Worm (Caenorhabditis elegans) whole organism, young adult: ENCODE data around the gene srx-13.

Experiments
- B0019.2 ChIP-seq: fragments of 200-800 bp; sonication (Bioruptor generic); conservative IDR thresholded peaks from 2 replicates; pipeline ENCODE4 v1.3.6; 2022; ENCODE audit warnings: missing genetic modification reagents, missing genetic modification characterization, missing compliant biosample characterization
- B0035.1 ChIP-seq: sonication (generic microtip); optimal IDR thresholded peaks from 2 replicates; lab custom pipeline; 2016; ENCODE audit warnings: missing genetic modification characterization, mild to moderate bottlenecking, missing compliant biosample characterization, missing genotype, missing genetic modification reagents
- C06A6.2 ChIP-seq: fragments of 200-800 bp; sonication (Bioruptor generic); conservative IDR thresholded peaks from 2 replicates; pipeline ENCODE4 v1.3.6; 2022; ENCODE audit warnings: missing genetic modification characterization, missing compliant biosample characterization
- F57C9.4 ChIP-seq: sonication (generic microtip); optimal IDR thresholded peaks from 2 replicates; lab custom pipeline; 2017; ENCODE audit warnings: mild to moderate bottlenecking, missing genetic modification characterization, missing compliant biosample characterization
- T26A5.8 ChIP-seq: sonication (generic microtip); optimal IDR thresholded peaks from 2 replicates; lab custom pipeline; 2016; ENCODE audit warnings: missing genetic modification characterization, missing compliant biosample characterization
- Y53F4B.3 ChIP-seq: fragments of 200-800 bp; sonication (Bioruptor generic); IDR thresholded peaks from 2 replicates; pipeline ENCODE4 v1.3.6; 2022; ENCODE audit warnings: missing genetic modification reagents, missing genetic modification characterization, missing compliant biosample characterization
- Y53G8AR.9 ChIP-seq: fragments of 200-800 bp; sonication (Bioruptor generic); conservative IDR thresholded peaks from 2 replicates; pipeline ENCODE4 v1.3.6; 2022; ENCODE audit warnings: missing genetic modification reagents, missing genetic modification characterization, missing compliant biosample characterization
- Y67H2A.10 ChIP-seq: fragments of 200-800 bp; sonication (Bioruptor generic); conservative IDR thresholded peaks from 2 replicates; pipeline ENCODE4 v1.3.6; 2022; ENCODE audit warnings: missing genetic modification reagents, missing genetic modification characterization, missing compliant biosample characterization
- Y79H2A.3 ChIP-seq: fragments of 200-800 bp; sonication (Bioruptor generic); conservative IDR thresholded peaks from 2 replicates; pipeline ENCODE4 v1.3.6; 2022; ENCODE audit warnings: missing genetic modification reagents, missing genetic modification characterization, missing compliant biosample characterization
- Y95B8A.8 ChIP-seq: fragments of 200-800 bp; sonication (Bioruptor generic); IDR thresholded peaks from 2 replicates; pipeline ENCODE4 v1.3.6; 2022; ENCODE audit warnings: missing genetic modification reagents, missing genetic modification characterization, missing compliant biosample characterization
- aptf-2 ChIP-seq: fragments of 200-800 bp; sonication (Bioruptor generic); conservative IDR thresholded peaks from 2 replicates; pipeline ENCODE4 v1.3.6; 2022; ENCODE audit warnings: missing genetic modification reagents, missing genetic modification characterization, missing compliant biosample characterization
- aptf-3 ChIP-seq: fragments of 200-800 bp; sonication (Bioruptor generic); IDR thresholded peaks from 2 replicates; pipeline ENCODE4 v1.3.6; 2022; ENCODE audit warnings: missing genetic modification characterization, missing compliant biosample characterization
- cebp-1 ChIP-seq, 2 experiments: fragments of 200-800 bp in 1 of 2; sonication (Bioruptor generic) in 1 of 2; sonication (generic microtip) in 1 of 2; IDR thresholded peaks in 1 of 2; optimal IDR thresholded peaks in 1 of 2; 2 replicates each; pipeline versions ENCODE4 v1.3.6 to Lab custom; 2017 to 2022; ENCODE audit warnings: missing compliant biosample characterization in 2 of 2, missing genetic modification characterization in 2 of 2, mild to moderate bottlenecking in 1 of 2, missing genetic modification reagents in 1 of 2, moderate library complexity in 1 of 2
- die-1 ChIP-seq: sonication (generic microtip); optimal IDR thresholded peaks from 2 replicates; lab custom pipeline; 2016; ENCODE audit warnings: missing genotype, mild to moderate bottlenecking, missing genetic modification characterization, missing compliant biosample characterization
- dpl-1 ChIP-seq: fragments of 150-350 bp; optimal IDR thresholded peaks from 2 replicates; lab custom pipeline; 2014; ENCODE audit warnings: missing biosample characterization, missing genetic modification reagents, missing genetic modification characterization
- hmg-1.2 ChIP-seq: fragments of 200-800 bp; sonication (Bioruptor generic); IDR thresholded peaks from 2 replicates; pipeline ENCODE4 v1.3.6; 2022; ENCODE audit warnings: missing genetic modification reagents, missing genetic modification characterization, missing compliant biosample characterization
- hrde-1 ChIP-seq: sonication (generic microtip); optimal IDR thresholded peaks from 2 replicates; lab custom pipeline; 2016; ENCODE audit warnings: missing genetic modification characterization, mild to moderate bottlenecking, missing compliant biosample characterization, moderate library complexity, missing genotype, missing genetic modification reagents, borderline replicate concordance
- lsy-27 ChIP-seq: sonication (generic microtip); optimal IDR thresholded peaks from 2 replicates; lab custom pipeline; 2017; ENCODE audit warnings: missing genetic modification characterization, mild to moderate bottlenecking, missing compliant biosample characterization, antibody characterized with exemption, missing genotype, borderline replicate concordance; ENCODE audit not compliant: insufficient read depth
- madf-6 ChIP-seq: fragments of 200-800 bp; sonication (Bioruptor generic); IDR thresholded peaks from 2 replicates; pipeline ENCODE4 v1.3.6; 2022; ENCODE audit warnings: missing genetic modification reagents, missing genetic modification characterization, missing compliant biosample characterization
- madf-8 ChIP-seq: fragments of 200-800 bp; sonication (Bioruptor generic); conservative IDR thresholded peaks from 2 replicates; pipeline ENCODE4 v1.3.6; 2022; ENCODE audit warnings: missing genetic modification reagents, missing genetic modification characterization, missing compliant biosample characterization
- mcd-1 ChIP-seq: fragments of 200-800 bp; sonication (Bioruptor generic); IDR thresholded peaks from 2 replicates; pipeline ENCODE4 v1.3.6; 2022; ENCODE audit warnings: missing genetic modification reagents, missing genetic modification characterization, missing compliant biosample characterization
- nfyb-1 ChIP-seq: fragments of 200-800 bp; sonication (Bioruptor generic); IDR thresholded peaks from 2 replicates; pipeline ENCODE4 v1.3.6; 2022; ENCODE audit warnings: missing genetic modification reagents, missing genetic modification characterization, missing compliant biosample characterization
- nhr-80 ChIP-seq: sonication (generic microtip); optimal IDR thresholded peaks from 2 replicates; lab custom pipeline; 2016; ENCODE audit warnings: missing genetic modification characterization, missing compliant biosample characterization
- pbrm-1 ChIP-seq: fragments of 200-800 bp; sonication (Bioruptor generic); IDR thresholded peaks from 2 replicates; pipeline ENCODE4 v1.3.6; 2022; ENCODE audit warnings: missing genetic modification reagents, missing genetic modification characterization, missing compliant biosample characterization
- rcor-1 ChIP-seq: fragments of 200-800 bp; sonication (Bioruptor generic); IDR thresholded peaks from 2 replicates; pipeline ENCODE4 v1.3.6; 2022; ENCODE audit warnings: missing genetic modification reagents, missing genetic modification characterization, missing compliant biosample characterization
- sea-2 ChIP-seq: fragments of 200-800 bp; sonication (Bioruptor generic); IDR thresholded peaks from 2 replicates; pipeline ENCODE4 v1.3.6; 2022; ENCODE audit warnings: missing genetic modification characterization, missing compliant biosample characterization
- sptf-2 ChIP-seq: fragments of 200-800 bp; sonication (Bioruptor generic); optimal IDR thresholded peaks from 2 replicates; lab custom pipeline; 2018; ENCODE audit warnings: mild to moderate bottlenecking, missing genetic modification characterization, missing compliant biosample characterization
- unc-130 ChIP-seq: sonication (generic microtip); optimal IDR thresholded peaks from 2 replicates; lab custom pipeline; 2016; ENCODE audit warnings: missing genetic modification reagents, missing genetic modification characterization, missing compliant biosample characterization
- xnd-1 ChIP-seq: sonication (generic microtip); optimal IDR thresholded peaks from 2 replicates; lab custom pipeline; 2016; ENCODE audit warnings: missing genotype, missing genetic modification reagents, missing genetic modification characterization, missing compliant biosample characterization
- zfh-2 ChIP-seq: fragments of 200-800 bp; sonication (Bioruptor generic); conservative IDR thresholded peaks from 2 replicates; pipeline ENCODE4 v1.3.6; 2022; ENCODE audit warnings: missing genetic modification reagents, missing genetic modification characterization, missing compliant biosample characterization
- zim-3 ChIP-seq: sonication (generic microtip); optimal IDR thresholded peaks from 2 replicates; lab custom pipeline; 2017; ENCODE audit warnings: mild to moderate bottlenecking, missing genetic modification characterization, moderate library complexity, missing compliant biosample characterization
- ztf-18 ChIP-seq: sonication (generic microtip); optimal IDR thresholded peaks from 2 replicates; lab custom pipeline; 2016; ENCODE audit warnings: missing genotype, mild to moderate bottlenecking, missing genetic modification characterization, missing compliant biosample characterization
- ztf-25 ChIP-seq: fragments of 200-800 bp; sonication (Bioruptor generic); IDR thresholded peaks from 2 replicates; pipeline ENCODE4 v1.3.6; 2022; ENCODE audit warnings: missing genetic modification reagents, missing genetic modification characterization, missing compliant biosample characterization
- ztf-3 ChIP-seq: fragments of 200-800 bp; sonication (Bioruptor generic); optimal IDR thresholded peaks from 2 replicates; lab custom pipeline; 2018; ENCODE audit warnings: mild to moderate bottlenecking, missing genetic modification characterization, missing compliant biosample characterization

Gene srx-13

ce11 chrIV:1067430-1067829, 51.0 kb downstream of the srx-13 start, which contains the start of gene znf-782 (continued):
- TF ChIP-seq B0019.2 (GFP tag; lab: Robert Waterston, UW) = no peak
- TF ChIP-seq nhr-80 (tag; lab: Kevin White, UChicago) = peak; percentile 68
- TF ChIP-seq unc-130 (GFP tag; lab: Kevin White, UChicago) = no peak
- peak; percentile 81 for TF ChIP-seq hmg-1.2 (GFP tag; lab: Robert Waterston, UW)
- TF ChIP-seq Y79H2A.3 = no peak
- no peak for TF ChIP-seq ztf-25 (GFP tag; lab: Robert Waterston, UW)
- no peak for TF ChIP-seq dpl-1 (GFP tag; lab: Kevin White, UChicago)
- no peak for TF ChIP-seq F57C9.4
- TF ChIP-seq T26A5.8 = no peak
- no peak for TF ChIP-seq lsy-27
- TF ChIP-seq sptf-2 (GFP tag; lab: Kevin White, UChicago) = no peak
- no peak for TF ChIP-seq madf-8 (GFP tag; lab: Robert Waterston, UW)
- TF ChIP-seq hrde-1 (tag; lab: Kevin White, UChicago) = no peak
- no peak for TF ChIP-seq ztf-18
- no peak for TF ChIP-seq zim-3 (tag; lab: Kevin White, UChicago)
- TF ChIP-seq madf-6 (GFP tag; lab: Robert Waterston, UW) = no peak
- no peak for TF ChIP-seq Y53F4B.3 (GFP tag; lab: Robert Waterston, UW)
- no peak for TF ChIP-seq cebp-1 (GFP tag; IDR thresholded peaks at IDR 0.05; lab: Robert Waterston, UW)
- peak; percentile 4 for TF ChIP-seq cebp-1 (tag; optimal IDR thresholded peaks at IDR 0.05; lab: Kevin White, UChicago)
- peak; percentile 96 for TF ChIP-seq zfh-2 (GFP tag; lab: Robert Waterston, UW)
- 0 out of 2 replicates have a peak, but pooled peaks have one; percentile 41 for TF ChIP-seq nfyb-1 (GFP tag; lab: Robert Waterston, UW)
- no peak for TF ChIP-seq aptf-2 (GFP tag; lab: Robert Waterston, UW)
- TF ChIP-seq B0035.1 = no peak
- no peak for TF ChIP-seq rcor-1
- no peak for TF ChIP-seq C06A6.2 (GFP tag; lab: Robert Waterston, UW)
- no peak for TF ChIP-seq ztf-3
- no peak for TF ChIP-seq die-1
- no peak for TF ChIP-seq aptf-3
- TF ChIP-seq Y53G8AR.9 (GFP tag; lab: Robert Waterston, UW) = no peak
- 0 out of 2 replicates have a peak, but pooled peaks have one; percentile 19 for TF ChIP-seq mcd-1 (GFP tag; lab: Robert Waterston, UW)
- TF ChIP-seq pbrm-1 (GFP tag; lab: Robert Waterston, UW) = no peak
- no peak for TF ChIP-seq Y95B8A.8 (GFP tag; lab: Robert Waterston, UW)
- TF ChIP-seq xnd-1 (tag; lab: Kevin White, UChicago) = no peak
- TF ChIP-seq sea-2 (GFP tag; lab: Robert Waterston, UW) = no peak
- TF ChIP-seq, all 124 proteins: peak for 9

DNA sequence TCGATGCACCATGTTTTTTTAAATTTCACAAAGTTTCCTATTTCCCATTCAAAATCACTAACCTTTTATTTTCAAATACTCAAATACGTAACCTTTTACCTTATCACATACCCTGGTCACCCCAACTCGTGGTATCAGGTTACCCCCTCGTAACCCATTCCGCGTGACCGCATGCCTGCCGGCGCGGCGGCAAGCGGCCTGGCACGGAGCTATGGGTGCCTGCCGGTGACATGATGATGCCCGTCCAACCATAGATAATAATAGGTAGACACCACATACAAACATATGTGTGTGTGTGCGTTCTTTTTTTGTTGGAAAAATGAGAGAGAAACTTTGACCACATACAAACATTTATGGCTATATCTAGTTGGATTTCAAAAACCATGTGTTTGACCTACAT, 52.9 kb downstream of the srx-13 start:
- TF ChIP-seq zfh-2 (GFP tag; lab: Robert Waterston, UW) (peak; percentile 71), Y67H2A.10 (GFP tag; lab: Robert Waterston, UW) (no peak)
